Fruit fly (Drosophila melanogaster) ovary, adult (tissue): ENCODE data around the gene Clc.

Experiments
- CG17801 ChIP-seq: fragments of 200-800 bp; optimal IDR thresholded peaks from 2 replicates; lab custom pipeline; 2019; ENCODE audit warnings: missing biosample characterization, mild to moderate bottlenecking, missing genetic modification characterization, moderate library complexity; ENCODE audit not compliant: partially characterized antibody

Clc gene

DNA sequence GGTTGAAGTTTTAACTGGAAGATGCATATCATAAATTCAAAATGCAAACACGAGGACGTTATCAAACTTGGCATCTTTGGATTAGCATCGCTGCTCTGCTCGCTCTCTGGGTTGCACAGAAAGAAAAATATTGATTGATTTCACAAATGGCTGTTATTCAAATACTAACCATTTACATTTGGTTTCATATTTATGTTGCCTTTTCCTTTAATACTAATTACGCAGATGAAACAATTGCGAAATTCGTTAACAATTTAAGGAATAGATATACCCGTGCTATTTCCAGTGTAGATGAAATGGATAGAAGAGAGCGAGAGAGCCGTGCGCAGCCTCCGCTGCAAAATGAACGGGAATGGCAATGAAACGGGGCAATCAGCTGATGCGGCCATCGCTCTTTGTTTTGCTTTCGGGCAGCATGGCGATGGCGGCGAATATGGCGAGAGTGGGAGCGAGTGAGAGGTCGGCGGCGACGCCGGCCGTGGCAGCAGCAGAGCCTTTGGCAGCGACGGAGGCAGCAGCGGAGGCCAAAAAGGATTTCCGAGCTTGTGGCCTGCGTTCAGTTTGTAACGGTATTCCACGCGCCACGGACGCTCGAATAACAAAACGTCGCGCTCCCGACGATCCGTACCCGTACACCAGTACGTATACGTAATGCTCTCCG lies 6.8 kb downstream of the Clc start, which contains the start of gene rdgC:
Gene rdgC, plus strand, starts transcription at position 568 of the 661 bp plus-strand sequence.
- peak; percentile 31 for TF ChIP-seq CG17801 (GFP tag; lab: Kevin White, UChicago)

DNA sequence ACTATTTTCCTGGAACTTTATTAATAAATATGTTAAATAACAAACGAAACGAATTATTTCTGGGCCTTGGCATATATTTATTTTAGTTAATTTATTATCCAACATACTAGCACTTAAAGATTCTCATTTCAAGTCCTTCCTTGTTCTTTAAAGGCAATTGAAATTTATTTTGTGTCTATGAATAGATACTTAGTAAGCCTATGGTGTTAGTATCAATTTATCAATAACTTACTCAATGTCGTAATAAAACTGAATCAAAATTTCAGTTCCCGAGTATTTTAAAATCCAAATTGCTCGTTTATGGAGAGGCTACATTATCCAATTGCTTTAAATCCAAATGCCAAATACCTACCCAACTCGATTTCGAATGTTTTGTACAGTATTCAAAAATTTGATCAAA lies 24.7 kb downstream of the Clc start, which contains the start of gene CG32228:
Gene CG32228, plus strand, starts transcription at position 301 of the 400 bp plus-strand sequence.
- TF ChIP-seq CG17801 (GFP tag; lab: Kevin White, UChicago): no peak

DNA sequence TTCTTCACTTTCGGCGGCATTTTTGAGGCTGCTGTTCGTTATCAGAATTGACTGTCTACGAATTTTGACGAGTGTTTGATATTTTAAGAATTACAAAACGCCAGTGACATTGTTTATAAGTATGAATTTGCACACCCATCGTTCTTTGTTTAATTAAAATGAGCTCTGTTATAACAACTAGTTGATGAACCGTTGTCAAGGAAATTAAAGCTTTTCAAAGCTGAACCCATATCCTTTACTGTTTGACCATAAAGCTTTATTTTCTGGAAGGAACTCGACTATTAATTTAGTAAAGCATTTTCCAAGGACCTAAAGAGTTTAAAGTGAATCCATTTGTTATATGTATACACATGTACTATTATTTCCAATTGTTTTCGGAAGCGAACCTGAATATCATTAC lies 34.4 kb downstream of the Clc start, which contains the start of gene CG17122:
Gene CG17122, minus strand, starts transcription at position 101 of the 400 bp plus-strand sequence.
- TF ChIP-seq CG17801 (GFP tag; lab: Kevin White, UChicago): no peak

DNA sequence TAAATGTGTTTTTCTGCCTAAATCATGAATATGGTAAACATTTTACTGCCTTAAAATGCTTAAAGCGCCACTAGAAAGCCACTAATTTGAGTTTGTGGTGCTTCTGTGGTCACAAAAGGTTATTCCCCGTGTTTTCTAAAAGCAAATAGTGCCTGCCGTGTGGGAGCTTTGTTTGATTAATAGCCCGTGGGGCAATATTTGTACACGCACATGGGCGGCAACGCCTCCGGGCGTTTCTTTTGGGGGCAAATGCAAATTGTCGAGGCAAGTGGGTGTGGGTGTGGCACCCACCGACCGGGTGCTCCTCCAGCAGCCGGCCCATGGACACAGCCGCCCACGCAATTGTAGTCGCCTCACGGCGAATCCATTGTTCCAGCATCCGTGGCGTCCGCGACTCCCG lies 35.0 kb downstream of the Clc start:
- TF ChIP-seq CG17801 (GFP tag; lab: Kevin White, UChicago): no peak

DNA sequence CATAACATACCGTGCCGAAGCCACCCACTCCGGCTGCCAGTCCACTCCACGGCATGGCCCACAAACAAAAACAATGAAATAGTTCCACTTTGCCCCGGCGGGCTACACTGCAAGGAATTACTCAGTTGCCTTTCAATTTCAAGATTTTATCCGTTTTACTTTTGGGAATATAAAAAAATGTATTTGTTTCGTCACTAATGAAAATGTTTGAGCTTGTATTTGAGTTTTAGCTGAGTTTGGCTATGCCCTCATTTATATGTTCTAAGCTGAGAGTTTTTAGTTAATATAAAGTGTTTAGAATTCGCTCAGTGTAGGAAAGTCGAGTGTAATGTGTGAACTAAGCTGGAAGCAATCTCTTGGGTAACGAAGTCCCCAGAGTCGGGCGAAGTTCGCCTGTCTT lies 35.8 kb downstream of the Clc start:
- no peak for TF ChIP-seq CG17801 (GFP tag; lab: Kevin White, UChicago)

dm6 chr3L:20281254-20281653 lies 40.4 kb downstream of the Clc start:
- TF ChIP-seq CG17801 (GFP tag; lab: Kevin White, UChicago): no peak

dm6 chr3L:20287046-20287445 lies 46.2 kb downstream of the Clc start:
- no peak for TF ChIP-seq CG17801 (GFP tag; lab: Kevin White, UChicago)
